Worm (Caenorhabditis elegans) whole organism, L1 larva: ENCODE results near the gene rbr-2.

Source experiments
- C04F5.9 ChIP-seq: sonication (generic microtip); optimal IDR thresholded peaks from 2 replicates; lab custom pipeline; 2016; ENCODE audit warnings: missing genetic modification characterization, missing compliant biosample characterization
- C34B4.2 ChIP-seq: sonication (generic microtip); optimal IDR thresholded peaks from 2 replicates; lab custom pipeline; 2017; ENCODE audit warnings: mild to moderate bottlenecking, missing genetic modification characterization, missing compliant biosample characterization
- alr-1 ChIP-seq: fragments of 200-800 bp; sonication (Bioruptor generic); optimal IDR thresholded peaks from 2 replicates; lab custom pipeline; 2018; ENCODE audit warnings: borderline replicate concordance, mild to moderate bottlenecking, missing genetic modification characterization, missing compliant biosample characterization
- elt-3 ChIP-seq, 6 experiments: fragments of 150-350 bp in 1 of 6; sonication (generic microtip); optimal IDR thresholded peaks; 2 replicates each; lab custom pipeline; 2017 to 2018; ENCODE audit warnings: missing biosample characterization in 6 of 6, missing genetic modification characterization in 6 of 6, inconsistent platforms in 1 of 6
- fkh-10 ChIP-seq: sonication (generic microtip); optimal IDR thresholded peaks from 2 replicates; lab custom pipeline; 2017; ENCODE audit warnings: missing biosample characterization, missing genetic modification reagents, missing genetic modification characterization
- irx-1 ChIP-seq: sonication (generic microtip); optimal IDR thresholded peaks from 2 replicates; lab custom pipeline; 2016; ENCODE audit warnings: missing genetic modification characterization, missing compliant biosample characterization
- lin-13 ChIP-seq: fragments of 150-350 bp; optimal IDR thresholded peaks from 2 replicates; lab custom pipeline; 2014; ENCODE audit warnings: missing biosample characterization, missing genetic modification reagents, missing genetic modification characterization
- lin-35 ChIP-seq, 2 experiments: fragments of 150-350 bp; optimal IDR thresholded peaks; 2 replicates each; lab custom pipeline; 2014; ENCODE audit warnings: missing biosample characterization in 2 of 2, missing genetic modification characterization in 2 of 2, missing genetic modification reagents in 2 of 2
- lsy-2 ChIP-seq, 2 experiments: fragments of 150-350 bp; optimal IDR thresholded peaks; 2 replicates each; lab custom pipeline; 2014; ENCODE audit warnings: missing biosample characterization in 2 of 2, missing genetic modification characterization in 2 of 2
- mdl-1 ChIP-seq, 2 experiments: fragments of 150-350 bp; optimal IDR thresholded peaks; 2 replicates each; lab custom pipeline; 2014 to 2017; ENCODE audit warnings: missing biosample characterization in 2 of 2, missing genetic modification characterization in 2 of 2, inconsistent platforms in 1 of 2
- mep-1 ChIP-seq: fragments of 150-350 bp; optimal IDR thresholded peaks from 2 replicates; lab custom pipeline; 2014; ENCODE audit warnings: missing biosample characterization, missing genetic modification characterization
- nhr-11 ChIP-seq: fragments of 150-350 bp; optimal IDR thresholded peaks from 2 replicates; lab custom pipeline; 2014; ENCODE audit warnings: missing biosample characterization, missing genetic modification characterization
- nhr-47 ChIP-seq: sonication (generic microtip); optimal IDR thresholded peaks from 2 replicates; lab custom pipeline; 2016; ENCODE audit warnings: mild to moderate bottlenecking, missing genetic modification characterization, moderate library complexity, missing compliant biosample characterization
- nhr-71 ChIP-seq: sonication (generic microtip); optimal IDR thresholded peaks from 2 replicates; lab custom pipeline; 2016; ENCODE audit warnings: mild to moderate bottlenecking, missing genetic modification characterization, moderate library complexity, missing compliant biosample characterization
- nhr-76 ChIP-seq: sonication (generic microtip); optimal IDR thresholded peaks from 2 replicates; lab custom pipeline; 2017; ENCODE audit warnings: missing biosample characterization, missing genetic modification characterization
- nhr-85 ChIP-seq: sonication (generic microtip); peaks from one replicate; lab custom pipeline; 2016; ENCODE audit warnings: missing genetic modification characterization, inconsistent platforms, missing compliant biosample characterization
- skn-1 ChIP-seq: fragments of 150-350 bp; optimal IDR thresholded peaks from 2 replicates; lab custom pipeline; 2014; ENCODE audit warnings: missing biosample characterization, missing genetic modification characterization
- unc-30 ChIP-seq: sonication (generic microtip); optimal IDR thresholded peaks from 2 replicates; lab custom pipeline; 2017; ENCODE audit warnings: missing biosample characterization, missing genetic modification characterization

The rbr-2 gene

ce11 chrIV:10975968-10976367 lies 56.1 kb downstream of the rbr-2 start (continued):
- TF ChIP-seq lin-13 (peak; percentile 36), mep-1 (peak; percentile 48), nhr-11 (tag; lab: Kevin White, UChicago) (no peak), nhr-85 (tag; lab: Kevin White, UChicago) (peak; percentile 97), nhr-47 (tag; lab: Kevin White, UChicago) (peak; percentile 48), alr-1 (no peak), fkh-10 (GFP tag; lab: Kevin White, UChicago) (no peak), mdl-1 (tag; optimal IDR thresholded peaks at IDR 0.05; lab: Kevin White, UChicago) (peak in 1 of 2 experiments; percentile 69), unc-30 (no peak), skn-1 (tag; lab: Kevin White, UChicago) (peak; percentile 1), lsy-2 (tag; optimal IDR thresholded peaks at IDR 0.05; lab: Kevin White, UChicago) (peak; percentile 37 to 39), C04F5.9 (tag; lab: Kevin White, UChicago) (no peak), nhr-71 (tag; lab: Kevin White, UChicago) (peak; percentile 70), elt-3 (tag; optimal IDR thresholded peaks at IDR 0.05; lab: Kevin White, UChicago) (peak in 3 of 6 experiments; percentile 12 to 77 (median 18)), lin-35 (GFP tag; optimal IDR thresholded peaks at IDR 0.05; lab: Kevin White, UChicago) (peak; percentile 14 to 65), C34B4.2 (no peak), nhr-76 (tag; lab: Kevin White, UChicago) (no peak), irx-1 (no peak)
- TF ChIP-seq, all 84 proteins: peak for 24
